Fruit fly (Drosophila melanogaster) whole organism, prepupa: Measurements from ENCODE around the gene CG9578.

Experiments
- Blimp-1 ChIP-seq: fragments of 200-800 bp; sonication (Bioruptor generic); optimal IDR thresholded peaks from 3 replicates; lab custom pipeline; 2017; ENCODE audit warnings: missing biosample characterization, missing genetic modification characterization, mild to moderate bottlenecking, moderate library complexity, missing genetic modification reagents
- CG11294 ChIP-seq: fragments of 200-800 bp; sonication (Bioruptor generic); IDR thresholded peaks from 2 replicates; pipeline ENCODE4 v1.3.6; 2022; ENCODE audit warnings: missing biosample characterization, missing genetic modification characterization
- CG11762 ChIP-seq: fragments of 200-800 bp; sonication (Bioruptor generic); optimal IDR thresholded peaks from 3 replicates; lab custom pipeline; 2016; ENCODE audit warnings: missing biosample characterization, missing genetic modification characterization; ENCODE audit not compliant: insufficient read depth
- CG15336 ChIP-seq: fragments of 200-800 bp; sonication (Bioruptor generic); IDR thresholded peaks from 2 replicates; pipeline ENCODE4 v1.3.6; 2022; ENCODE audit warnings: missing biosample characterization, missing genetic modification characterization
- CG1621 ChIP-seq: fragments of 200-800 bp; sonication (Bioruptor generic); optimal IDR thresholded peaks from 3 replicates; lab custom pipeline; 2018; ENCODE audit warnings: missing biosample characterization, mild to moderate bottlenecking, missing genetic modification characterization
- CG3032 ChIP-seq: fragments of 200-800 bp; optimal IDR thresholded peaks from 2 replicates; lab custom pipeline; 2019; ENCODE audit warnings: missing biosample characterization, mild to moderate bottlenecking, missing genetic modification characterization, moderate library complexity
- CG31627 ChIP-seq: fragments of 200-800 bp; sonication (Bioruptor generic); optimal IDR thresholded peaks from 3 replicates; lab custom pipeline; 2016; ENCODE audit warnings: missing biosample characterization, missing genetic modification characterization
- CG32006 ChIP-seq: fragments of 200-800 bp; sonication (Bioruptor generic); optimal IDR thresholded peaks from 3 replicates; lab custom pipeline; 2017; ENCODE audit warnings: missing biosample characterization, mild to moderate bottlenecking, missing genetic modification characterization
- CG3919 ChIP-seq: fragments of 200-800 bp; sonication (Bioruptor generic); optimal IDR thresholded peaks from 3 replicates; lab custom pipeline; 2016; ENCODE audit warnings: missing biosample characterization, missing genetic modification characterization
- CG4318 ChIP-seq: fragments of 200-800 bp; sonication (Bioruptor generic); optimal IDR thresholded peaks from 3 replicates; lab custom pipeline; 2017; ENCODE audit warnings: missing biosample characterization, mild to moderate bottlenecking, missing genetic modification characterization
- CG6163 ChIP-seq: fragments of 200-800 bp; sonication (Bioruptor generic); IDR thresholded peaks from 3 replicates; pipeline ENCODE4 v1.3.6; 2022; ENCODE audit warnings: missing biosample characterization, missing genetic modification characterization
- CG6808 ChIP-seq: fragments of 200-800 bp; sonication (Bioruptor generic); optimal IDR thresholded peaks from 3 replicates; lab custom pipeline; 2017; ENCODE audit warnings: missing biosample characterization, missing genetic modification characterization, mild to moderate bottlenecking, moderate library complexity, missing genetic modification reagents
- CG8119 ChIP-seq: fragments of 200-800 bp; sonication (Bioruptor generic); IDR thresholded peaks from 3 replicates; pipeline ENCODE4 v1.3.6; 2022; ENCODE audit warnings: missing biosample characterization, missing genetic modification characterization
- CG8632 ChIP-seq: fragments of 200-800 bp; sonication (Bioruptor generic); optimal IDR thresholded peaks from 3 replicates; lab custom pipeline; 2016; ENCODE audit warnings: missing biosample characterization, missing genetic modification characterization
- Eip75B ChIP-seq: fragments of 200-800 bp; sonication (Bioruptor generic); optimal IDR thresholded peaks from 3 replicates; lab custom pipeline; 2016; ENCODE audit warnings: missing biosample characterization, missing genetic modification characterization
- Eip78C ChIP-seq: fragments of 200-800 bp; sonication (Bioruptor generic); peaks from one replicate; lab custom pipeline; 2016; ENCODE audit warnings: missing biosample characterization, missing genetic modification characterization
- Ets96B ChIP-seq: fragments of 200-800 bp; optimal IDR thresholded peaks from 2 replicates; lab custom pipeline; 2019; ENCODE audit warnings: missing biosample characterization, mild to moderate bottlenecking, missing genetic modification characterization, moderate library complexity
- Gug ChIP-seq: fragments of 200-800 bp; sonication (Bioruptor generic); IDR thresholded peaks from 2 replicates; pipeline ENCODE4 v1.3.6; 2022; ENCODE audit warnings: missing biosample characterization, missing genetic modification characterization
- Hr38 ChIP-seq: sonication (Bioruptor generic); optimal IDR thresholded peaks from 2 replicates; lab custom pipeline; 2016; ENCODE audit warnings: missing biosample characterization, missing genetic modification characterization
- Hr39 ChIP-seq: fragments of 200-800 bp; sonication (Bioruptor generic); optimal IDR thresholded peaks from 2 replicates; lab custom pipeline; 2016; ENCODE audit warnings: missing biosample characterization, missing genetic modification characterization
- Hr4 ChIP-seq: fragments of 200-800 bp; sonication (Bioruptor generic); optimal IDR thresholded peaks from 3 replicates; lab custom pipeline; 2016; ENCODE audit warnings: missing biosample characterization, missing genetic modification characterization
- Lpt ChIP-seq: fragments of 200-800 bp; sonication (Bioruptor generic); optimal IDR thresholded peaks from 3 replicates; lab custom pipeline; 2016; ENCODE audit warnings: missing biosample characterization, missing genetic modification characterization
- Met ChIP-seq: fragments of 200-800 bp; sonication (Bioruptor generic); optimal IDR thresholded peaks from 3 replicates; lab custom pipeline; 2016; ENCODE audit warnings: missing biosample characterization, missing genetic modification characterization
- OdsH ChIP-seq: fragments of 200-800 bp; sonication (Bioruptor generic); optimal IDR thresholded peaks from 3 replicates; lab custom pipeline; 2016; ENCODE audit warnings: missing biosample characterization, missing genetic modification characterization
- Smox ChIP-seq: fragments of 200-800 bp; sonication (Bioruptor generic); optimal IDR thresholded peaks from 3 replicates; lab custom pipeline; 2016; ENCODE audit warnings: missing biosample characterization, missing genetic modification characterization
- Sox102F ChIP-seq: fragments of 200-800 bp; sonication (Bioruptor generic); optimal IDR thresholded peaks from 2 replicates; lab custom pipeline; 2016; ENCODE audit warnings: missing biosample characterization, mild to moderate bottlenecking, missing genetic modification characterization
- Sox14 ChIP-seq: fragments of 200-800 bp; sonication (Bioruptor generic); optimal IDR thresholded peaks from 3 replicates; lab custom pipeline; 2016; ENCODE audit warnings: missing biosample characterization, missing genetic modification characterization
- Sox15 ChIP-seq: fragments of 200-800 bp; sonication (Bioruptor generic); optimal IDR thresholded peaks from 3 replicates; lab custom pipeline; 2016; ENCODE audit warnings: missing biosample characterization, missing genetic modification characterization
- acj6 ChIP-seq: fragments of 200-800 bp; sonication (Bioruptor generic); optimal IDR thresholded peaks from 3 replicates; lab custom pipeline; 2016; ENCODE audit warnings: missing biosample characterization, missing genetic modification characterization
- cyc ChIP-seq: fragments of 200-800 bp; sonication (Bioruptor generic); optimal IDR thresholded peaks from 3 replicates; lab custom pipeline; 2016; ENCODE audit warnings: missing biosample characterization, missing genetic modification characterization
- dac ChIP-seq: fragments of 200-800 bp; sonication (Bioruptor generic); optimal IDR thresholded peaks from 2 replicates; lab custom pipeline; 2017; ENCODE audit warnings: missing biosample characterization, mild to moderate bottlenecking, missing genetic modification characterization
- dsx ChIP-seq: fragments of 200-800 bp; optimal IDR thresholded peaks from 3 replicates; lab custom pipeline; 2019; ENCODE audit warnings: missing biosample characterization, mild to moderate bottlenecking, missing genetic modification characterization, moderate library complexity; ENCODE audit not compliant: poor library complexity, severe bottlenecking
- eg ChIP-seq: fragments of 200-800 bp; sonication (Bioruptor generic); IDR thresholded peaks from 3 replicates; pipeline ENCODE4 v1.3.6; 2022; ENCODE audit warnings: missing biosample characterization, missing genetic modification characterization
- esn ChIP-seq: fragments of 200-800 bp; sonication (Bioruptor generic); optimal IDR thresholded peaks from 2 replicates; lab custom pipeline; 2016; ENCODE audit warnings: missing biosample characterization, mild to moderate bottlenecking, missing genetic modification characterization, moderate library complexity
- fd85E ChIP-seq: fragments of 200-800 bp; sonication (Bioruptor generic); optimal IDR thresholded peaks from 3 replicates; lab custom pipeline; 2016; ENCODE audit warnings: missing biosample characterization, missing genetic modification characterization
- lz ChIP-seq: fragments of 200-800 bp; sonication (Bioruptor generic); optimal IDR thresholded peaks from 3 replicates; lab custom pipeline; 2016; ENCODE audit warnings: missing biosample characterization, missing genetic modification characterization
- net ChIP-seq: fragments of 200-800 bp; sonication (Bioruptor generic); optimal IDR thresholded peaks from 3 replicates; lab custom pipeline; 2016; ENCODE audit warnings: missing biosample characterization, missing genetic modification characterization
- pdm3 ChIP-seq: fragments of 200-800 bp; sonication (Bioruptor generic); optimal IDR thresholded peaks from 3 replicates; lab custom pipeline; 2016; ENCODE audit warnings: missing biosample characterization, missing genetic modification characterization
- salr ChIP-seq, 2 experiments: fragments of 200-800 bp; sonication (Bioruptor generic); optimal IDR thresholded peaks; 3 replicates each; lab custom pipeline; 2016 to 2018; ENCODE audit warnings: missing biosample characterization in 2 of 2, missing genetic modification characterization in 2 of 2, mild to moderate bottlenecking in 1 of 2
- spab ChIP-seq: fragments of 200-800 bp; sonication (Bioruptor generic); optimal IDR thresholded peaks from 2 replicates; lab custom pipeline; 2017; ENCODE audit warnings: missing biosample characterization, mild to moderate bottlenecking, missing genetic modification characterization, missing genetic modification reagents
- ss ChIP-seq, 2 experiments: fragments of 200-800 bp; sonication (Bioruptor generic); optimal IDR thresholded peaks; 2 replicates in 1 of 2; 3 replicates in 1 of 2; lab custom pipeline; 2017 to 2018; ENCODE audit warnings: mild to moderate bottlenecking in 2 of 2, missing biosample characterization in 2 of 2, missing genetic modification characterization in 2 of 2, moderate library complexity in 1 of 2
- topi ChIP-seq: fragments of 200-800 bp; sonication (Bioruptor generic); optimal IDR thresholded peaks from 3 replicates; lab custom pipeline; 2016; ENCODE audit warnings: missing biosample characterization, missing genetic modification characterization

CG9578 gene

dm6 chrX:20147693-20148174 lies 22.3 kb upstream of the CG9578 start, which contains the start of gene aspr (continued):
- peak; percentile 23 for TF ChIP-seq pdm3 (GFP tag; lab: Kevin White, UChicago)
- TF ChIP-seq lz (GFP tag; lab: Kevin White, UChicago) = no peak
- TF ChIP-seq CG6808 (GFP tag; lab: Kevin White, UChicago) = peak; percentile 46
- TF ChIP-seq dac = no peak
- no peak for TF ChIP-seq esn
- TF ChIP-seq CG32006 (GFP tag; lab: Kevin White, UChicago) = no peak
- TF ChIP-seq Hr4 (GFP tag; lab: Kevin White, UChicago) = no peak

DNA sequence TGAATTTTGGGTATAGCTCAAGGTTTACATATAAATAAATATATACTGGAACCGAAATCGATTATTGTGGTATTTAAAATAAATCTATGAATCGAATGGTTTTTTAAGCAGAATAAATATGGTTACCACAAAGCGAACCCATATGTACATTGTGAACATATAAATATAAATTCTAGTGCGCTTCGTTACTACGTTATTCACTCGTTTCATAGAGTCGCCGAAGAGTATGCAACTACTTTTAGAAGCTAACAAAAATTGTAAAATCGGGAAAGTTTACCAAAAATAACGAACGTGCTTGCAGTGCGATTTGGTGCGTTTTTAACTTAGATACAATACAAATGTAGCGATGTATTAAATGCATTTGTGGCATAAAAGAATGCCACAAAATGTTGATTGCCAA lies 14.1 kb upstream of the CG9578 start:
- TF ChIP-seq salr (GFP tag; optimal IDR thresholded peaks at IDR 0.05; lab: Kevin White, UChicago) (no peak), Hr38 (GFP tag; lab: Kevin White, UChicago) (no peak), fd85E (GFP tag; lab: Kevin White, UChicago) (no peak), CG11762 (GFP tag; lab: Kevin White, UChicago) (no peak), Lpt (no peak), CG3919 (GFP tag; lab: Kevin White, UChicago) (no peak), Met (GFP tag; lab: Kevin White, UChicago) (no peak), Smox (no peak), CG3032 (tag; lab: Kevin White, UChicago) (no peak), pdm3 (GFP tag; lab: Kevin White, UChicago) (no peak), CG4318 (no peak), CG32006 (GFP tag; lab: Kevin White, UChicago) (no peak), acj6 (GFP tag; lab: Kevin White, UChicago) (no peak)

- no peak for TF ChIP-seq CG6163 (GFP tag; lab: Robert Waterston, UW)
- TF ChIP-seq net = no peak
- no peak for TF ChIP-seq CG11294 (GFP tag; lab: Robert Waterston, UW)
- no peak for TF ChIP-seq salr (GFP tag; optimal IDR thresholded peaks at IDR 0.05; lab: Kevin White, UChicago)
- no peak for TF ChIP-seq CG6808 (GFP tag; lab: Kevin White, UChicago)
- no peak for TF ChIP-seq CG31627 (GFP tag; lab: Kevin White, UChicago)
- TF ChIP-seq CG4318 = no peak
- TF ChIP-seq dsx = no peak
- no peak for TF ChIP-seq topi (GFP tag; lab: Kevin White, UChicago)
- no peak for TF ChIP-seq Ets96B (tag; lab: Kevin White, UChicago)
- no peak for TF ChIP-seq ss (GFP tag; optimal IDR thresholded peaks at IDR 0.05; lab: Kevin White, UChicago)
- no peak for TF ChIP-seq Hr39 (GFP tag; lab: Kevin White, UChicago)
- TF ChIP-seq Gug (GFP tag; lab: Robert Waterston, UW) = no peak
- no peak for TF ChIP-seq dac
- TF ChIP-seq CG15336 = no peak
These were observed 11.5 kb upstream of the CG9578 start for dm6 chrX:20158491-20158890.

DNA sequence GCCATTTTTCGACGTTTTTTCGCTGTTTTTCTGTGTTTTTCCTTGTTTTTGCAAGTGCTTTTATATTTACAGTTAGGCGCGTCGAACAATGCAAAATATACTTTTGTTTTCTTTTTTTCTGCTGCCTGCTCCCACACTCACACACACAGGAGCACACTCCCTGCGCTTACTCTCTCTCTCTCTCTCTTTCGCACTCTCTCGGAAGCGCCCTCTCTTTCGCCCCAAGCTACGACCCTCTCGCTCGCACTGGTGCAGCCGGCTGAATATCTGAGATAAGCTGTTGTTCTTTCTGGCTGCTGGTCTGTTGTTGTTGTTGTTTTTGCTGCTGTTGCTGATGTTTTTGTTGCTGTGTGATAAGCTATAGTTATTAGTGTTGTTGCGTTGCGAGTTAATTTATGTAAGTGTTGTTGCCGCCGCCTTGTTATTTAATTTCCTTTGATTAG lies 11.1 kb upstream of the CG9578 start:
- TF ChIP-seq CG6808 (GFP tag; lab: Kevin White, UChicago) (peak; percentile 18), topi (GFP tag; lab: Kevin White, UChicago) (peak; percentile 46), spab (GFP tag; lab: Kevin White, UChicago) (no peak), CG8632 (peak; percentile 12), ss (GFP tag; optimal IDR thresholded peaks at IDR 0.05; lab: Kevin White, UChicago) (peak; percentile 38 to 70), Sox102F (GFP tag; lab: Kevin White, UChicago) (no peak), fd85E (GFP tag; lab: Kevin White, UChicago) (no peak), Sox14 (GFP tag; lab: Kevin White, UChicago) (peak; percentile 67), Sox15 (GFP tag; lab: Kevin White, UChicago) (no peak), Lpt (peak; percentile 15), CG6163 (GFP tag; lab: Robert Waterston, UW) (peak; percentile 75; the same call in 2 of the 3 replicates), CG11294 (GFP tag; lab: Robert Waterston, UW) (no peak), Ets96B (tag; lab: Kevin White, UChicago) (peak; percentile 29), pdm3 (GFP tag; lab: Kevin White, UChicago) (no peak), CG15336 (peak; percentile 43; the same call in 1 of the 2 replicates), CG32006 (GFP tag; lab: Kevin White, UChicago) (peak; percentile 28), salr (GFP tag; optimal IDR thresholded peaks at IDR 0.05; lab: Kevin White, UChicago) (peak in 1 of 2 experiments; percentile 16), Blimp-1 (peak; percentile 16), CG4318 (no peak), Eip75B (GFP tag; lab: Kevin White, UChicago) (peak; percentile 28), CG1621 (tag; lab: Kevin White, UChicago) (peak; percentile 21), Smox (no peak), net (peak; percentile 26), eg (GFP tag; lab: Robert Waterston, UW) (peak; percentile 75), CG8119 (GFP tag; lab: Robert Waterston, UW) (peak; percentile 47; the same call in 1 of the 3 replicates), cyc (no peak), OdsH (no peak), lz (GFP tag; lab: Kevin White, UChicago) (no peak), Met (GFP tag; lab: Kevin White, UChicago) (no peak), Gug (GFP tag; lab: Robert Waterston, UW) (peak; percentile 39), Eip78C (GFP tag; lab: Kevin White, UChicago) (peak; percentile 52)
